Fruit fly (Drosophila melanogaster): ENCODE results near the gene CG1674.

CG1674 gene

dm6 chr4:261484-262070, 31.0 kb downstream of the CG1674 start:
- no peak for TF ChIP-seq noc (tag; optimal IDR thresholded peaks at IDR 0.05)

DNA sequence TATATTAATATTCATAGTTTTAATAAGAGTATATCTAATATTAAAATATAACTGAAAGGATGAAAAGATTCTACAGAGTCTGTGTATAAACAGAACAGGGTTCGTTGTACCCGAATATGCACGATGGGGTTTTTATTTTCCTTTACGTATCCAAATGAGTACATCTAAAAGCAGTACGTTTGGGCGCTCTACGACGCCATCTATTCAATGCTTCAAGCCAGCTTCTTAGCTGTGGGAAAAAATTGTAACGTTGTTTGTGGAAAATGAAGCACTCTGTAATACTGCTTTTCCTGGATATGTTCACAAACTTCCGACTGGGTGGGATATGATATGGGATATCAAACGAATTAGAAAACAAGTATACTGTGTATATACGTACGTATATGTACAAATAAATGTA, 44.2 kb downstream of the CG1674 start:
- no peak for TF ChIP-seq noc (tag; optimal IDR thresholded peaks at IDR 0.05)

DNA sequence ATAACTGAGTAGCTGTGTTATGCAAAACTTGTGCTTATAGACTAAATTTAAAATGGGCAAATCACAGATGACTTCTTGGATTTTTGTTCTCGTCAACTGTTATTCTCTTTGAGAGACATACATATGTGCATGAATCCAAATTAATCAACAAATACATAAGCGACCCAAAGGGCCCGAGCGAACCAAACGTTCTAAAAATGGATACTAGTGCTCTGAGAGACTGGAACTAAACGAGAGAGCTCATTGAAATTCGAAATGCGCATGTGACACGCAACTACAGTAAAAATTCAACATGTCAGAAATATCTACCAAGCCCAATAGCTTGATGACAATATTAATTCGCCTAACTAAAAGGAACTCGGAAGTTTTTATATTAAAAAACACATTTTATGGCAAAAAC, 45.8 kb downstream of the CG1674 start, which contains the start of gene NfI:
TSS of gene NfI (minus strand) at position 45 of the 400 bp plus-strand sequence.
- no peak for TF ChIP-seq noc (tag; optimal IDR thresholded peaks at IDR 0.05)

- TF ChIP-seq noc (tag; optimal IDR thresholded peaks at IDR 0.05): no peak
Observed at dm6 chr4:292403-292802, 61.9 kb downstream of the CG1674 start.
